Worm (Caenorhabditis elegans): Measurements from ENCODE around the gene cyd-1.

DNA sequence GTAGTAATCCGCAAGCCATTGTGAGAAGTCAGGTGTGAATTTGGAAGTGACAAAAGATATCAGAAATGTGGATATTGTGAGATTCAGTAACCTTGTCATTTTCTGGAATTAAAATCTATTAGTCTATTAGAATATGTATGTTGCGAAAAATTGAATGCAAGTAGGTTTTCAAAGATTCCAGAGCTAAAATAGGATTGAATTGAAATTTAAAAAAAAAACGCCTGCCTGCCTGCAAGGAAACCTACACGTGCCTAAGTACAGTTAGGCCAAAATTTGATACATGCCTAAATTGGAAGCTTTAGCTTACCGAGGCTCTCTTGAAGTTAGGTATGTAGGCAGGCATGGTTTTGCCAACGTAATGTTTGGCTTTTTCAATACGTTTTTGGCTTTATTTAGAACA is 45.1 kb upstream of the cyd-1 start, which contains the start of gene lips-9:
- TF ChIP-seq zag-1 (tag; optimal IDR thresholded peaks at IDR 0.05): no peak
- TF ChIP-seq daf-16 (GFP tag; optimal IDR thresholded peaks at IDR 0.05): no peak
- TF ChIP-seq daf-16 (tag; optimal IDR thresholded peaks at IDR 0.05): no peak
- no peak for TF ChIP-seq dpl-1 (GFP tag; optimal IDR thresholded peaks at IDR 0.05)
- no peak for TF ChIP-seq unc-62 (GFP tag; optimal IDR thresholded peaks at IDR 0.05 in 1 of 2)
- TF ChIP-seq unc-62 (tag; optimal IDR thresholded peaks at IDR 0.05): no peak
- no peak for TF ChIP-seq ztf-11 (tag; optimal IDR thresholded peaks at IDR 0.05)
- TF ChIP-seq ceh-82 (tag; optimal IDR thresholded peaks at IDR 0.05): no peak
- no peak for TF ChIP-seq pha-4 (GFP tag; IDR thresholded peaks at IDR 0.05)
- no peak for TF ChIP-seq pha-4 (tag; optimal IDR thresholded peaks at IDR 0.05)
- TF ChIP-seq madf-9 (GFP tag; conservative IDR thresholded peaks at IDR 0.05): no peak
- TF ChIP-seq pqm-1 (tag; optimal IDR thresholded peaks at IDR 0.05): no peak
